Fruit fly (Drosophila melanogaster) whole organism, embryonic: ENCODE measurements around the gene CG9920.

ENCODE experiments used
- Atf-2 ChIP-seq: fragments of 200-800 bp; sonication (Bioruptor generic); optimal IDR thresholded peaks from 2 replicates; lab custom pipeline; 2016; ENCODE audit warnings: missing biosample characterization, missing genetic modification characterization
- Bdp1 ChIP-seq: fragments of 200-800 bp; sonication (Bioruptor generic); optimal IDR thresholded peaks from 3 replicates; lab custom pipeline; 2016; ENCODE audit warnings: missing biosample characterization, missing genetic modification characterization
- Bteb2 ChIP-seq: fragments of 200-800 bp; sonication (Bioruptor generic); optimal IDR thresholded peaks from 2 replicates; lab custom pipeline; 2016; ENCODE audit warnings: missing biosample characterization, missing genetic modification characterization
- CG10147 ChIP-seq: fragments of 200-800 bp; sonication (Bioruptor generic); optimal IDR thresholded peaks from 2 replicates; lab custom pipeline; 2019; ENCODE audit warnings: missing biosample characterization, mild to moderate bottlenecking, missing genetic modification characterization, moderate library complexity
- CG11085 ChIP-seq: fragments of 200-800 bp; sonication (Bioruptor generic); IDR thresholded peaks from 2 replicates; pipeline ENCODE4 v1.3.6; 2022; ENCODE audit warnings: missing biosample characterization, missing genetic modification characterization
- CG12942 ChIP-seq: fragments of 200-800 bp; sonication (Bioruptor generic); optimal IDR thresholded peaks from 3 replicates; lab custom pipeline; 2016; ENCODE audit warnings: missing biosample characterization, missing genetic modification characterization
- CG14441 ChIP-seq: fragments of 200-800 bp; sonication (Bioruptor generic); IDR thresholded peaks from 2 replicates; pipeline ENCODE4 v1.3.6; 2022; ENCODE audit warnings: missing biosample characterization, missing genetic modification characterization
- CG15514 ChIP-seq: fragments of 200-800 bp; sonication (Bioruptor generic); optimal IDR thresholded peaks from 3 replicates; lab custom pipeline; 2017; ENCODE audit warnings: missing biosample characterization, missing genetic modification characterization, mild to moderate bottlenecking, moderate library complexity, missing genetic modification reagents
- CG15601 ChIP-seq: fragments of 200-800 bp; sonication (Bioruptor generic); optimal IDR thresholded peaks from 3 replicates; lab custom pipeline; 2019; ENCODE audit warnings: missing biosample characterization, mild to moderate bottlenecking, missing genetic modification characterization, moderate library complexity
- CG16815 ChIP-seq: fragments of 200-800 bp; sonication (Bioruptor generic); optimal IDR thresholded peaks from 3 replicates; lab custom pipeline; 2017; ENCODE audit warnings: missing biosample characterization, mild to moderate bottlenecking, missing genetic modification characterization
- CG18262 ChIP-seq: fragments of 200-800 bp; optimal IDR thresholded peaks from 3 replicates; lab custom pipeline; 2019; ENCODE audit warnings: missing biosample characterization, mild to moderate bottlenecking, missing genetic modification characterization, moderate library complexity
- CG18619 ChIP-seq: fragments of 200-800 bp; sonication (Bioruptor generic); optimal IDR thresholded peaks from 3 replicates; lab custom pipeline; 2017; ENCODE audit warnings: missing biosample characterization, mild to moderate bottlenecking, missing genetic modification characterization
- CG2116 ChIP-seq: fragments of 200-800 bp; sonication (Bioruptor generic); optimal IDR thresholded peaks from 3 replicates; lab custom pipeline; 2018; ENCODE audit warnings: missing biosample characterization, mild to moderate bottlenecking, missing genetic modification characterization
- CG30403 ChIP-seq: fragments of 200-800 bp; sonication (Bioruptor generic); optimal IDR thresholded peaks from 3 replicates; lab custom pipeline; 2016; ENCODE audit warnings: missing biosample characterization, missing genetic modification characterization
- CG31224 ChIP-seq: fragments of 200-800 bp; sonication (Bioruptor generic); IDR thresholded peaks from 2 replicates; pipeline ENCODE4 v1.3.6; 2022; ENCODE audit warnings: missing biosample characterization, missing genetic modification characterization
- CG32767 ChIP-seq: fragments of 200-800 bp; sonication (Bioruptor generic); IDR thresholded peaks from 2 replicates; pipeline ENCODE4 v1.3.6; 2022; ENCODE audit warnings: missing biosample characterization, missing genetic modification characterization
- CG3407 ChIP-seq: fragments of 200-800 bp; sonication (Bioruptor generic); optimal IDR thresholded peaks from 2 replicates; lab custom pipeline; 2018; ENCODE audit warnings: missing biosample characterization, mild to moderate bottlenecking, missing genetic modification characterization
- CG34422 ChIP-seq: fragments of 200-800 bp; sonication (Bioruptor generic); IDR thresholded peaks from 3 replicates; pipeline ENCODE4 v1.3.6; 2022; ENCODE audit warnings: missing biosample characterization, missing genetic modification characterization
- CG3847 ChIP-seq: fragments of 200-800 bp; sonication (Bioruptor generic); IDR thresholded peaks from 2 replicates; pipeline ENCODE4 v1.3.6; 2022; ENCODE audit warnings: missing biosample characterization, missing genetic modification characterization
- CG3995 ChIP-seq: fragments of 200-800 bp; sonication (Bioruptor generic); optimal IDR thresholded peaks from 3 replicates; lab custom pipeline; 2016; ENCODE audit warnings: missing biosample characterization, missing genetic modification characterization
- CG4617 ChIP-seq: fragments of 200-800 bp; sonication (Bioruptor generic); optimal IDR thresholded peaks from 3 replicates; lab custom pipeline; 2016; ENCODE audit warnings: missing biosample characterization, missing genetic modification characterization, borderline replicate concordance
- CG7839 ChIP-seq: fragments of 200-800 bp; sonication (Bioruptor generic); optimal IDR thresholded peaks from 3 replicates; lab custom pipeline; 2018; ENCODE audit warnings: missing biosample characterization, mild to moderate bottlenecking, missing genetic modification characterization, moderate library complexity
- CG8281 ChIP-seq: fragments of 200-800 bp; sonication (Bioruptor generic); optimal IDR thresholded peaks from 2 replicates; lab custom pipeline; 2018; ENCODE audit warnings: missing biosample characterization, mild to moderate bottlenecking, missing genetic modification characterization, moderate library complexity
- CG8359 ChIP-seq: fragments of 200-800 bp; sonication (Bioruptor generic); optimal IDR thresholded peaks from 2 replicates; lab custom pipeline; 2017; ENCODE audit warnings: missing biosample characterization, mild to moderate bottlenecking, missing genetic modification characterization, borderline replicate concordance
- CG8924 ChIP-seq: fragments of 200-800 bp; optimal IDR thresholded peaks from 3 replicates; lab custom pipeline; 2019; ENCODE audit warnings: missing biosample characterization, mild to moderate bottlenecking, missing genetic modification characterization, moderate library complexity
- CG9876 ChIP-seq: fragments of 200-800 bp; sonication (Bioruptor generic); optimal IDR thresholded peaks from 2 replicates; lab custom pipeline; 2016; ENCODE audit warnings: missing biosample characterization, missing genetic modification characterization
- CoRest ChIP-seq: fragments of 200-800 bp; sonication (Bioruptor generic); optimal IDR thresholded peaks from 3 replicates; lab custom pipeline; 2018; ENCODE audit warnings: missing biosample characterization, mild to moderate bottlenecking, missing genetic modification characterization, moderate library complexity
- D19A ChIP-seq: fragments of 200-800 bp; optimal IDR thresholded peaks from 3 replicates; lab custom pipeline; 2019; ENCODE audit warnings: missing biosample characterization, mild to moderate bottlenecking, missing genetic modification characterization, moderate library complexity
- Dfd ChIP-seq, 2 experiments: fragments of >200 bp; optimal IDR thresholded peaks; 2 replicates each; lab custom pipeline; 2017; ENCODE audit warnings: missing biosample characterization in 2 of 2, missing genetic modification characterization in 2 of 2
- Dip2 ChIP-seq: fragments of 200-800 bp; sonication (Bioruptor generic); IDR thresholded peaks from 2 replicates; pipeline ENCODE4 v1.3.6; 2022; ENCODE audit warnings: missing biosample characterization, missing genetic modification characterization
- Doc3 ChIP-seq: fragments of 200-800 bp; sonication (Bioruptor generic); IDR thresholded peaks from 3 replicates; pipeline ENCODE4 v1.3.6; 2022; ENCODE audit warnings: missing biosample characterization, missing genetic modification characterization; ENCODE audit not compliant: partially characterized antibody
- Dp ChIP-seq: fragments of 200-800 bp; sonication (Bioruptor generic); optimal IDR thresholded peaks from 2 replicates; lab custom pipeline; 2018; ENCODE audit warnings: missing biosample characterization, mild to moderate bottlenecking, missing genetic modification characterization, moderate library complexity
- ERR ChIP-seq: fragments of 200-800 bp; sonication (Bioruptor generic); optimal IDR thresholded peaks from 2 replicates; lab custom pipeline; 2016; ENCODE audit warnings: missing biosample characterization, missing genetic modification characterization
- Ravus ChIP-seq: fragments of 200-800 bp; sonication (Bioruptor generic); IDR thresholded peaks from 2 replicates; pipeline ENCODE4 v1.3.6; 2022; ENCODE audit warnings: missing biosample characterization, missing genetic modification characterization
- Rx ChIP-seq: fragments of 200-800 bp; sonication (Bioruptor generic); IDR thresholded peaks from 2 replicates; pipeline ENCODE4 v1.3.6; 2022; ENCODE audit warnings: missing biosample characterization, missing genetic modification characterization
- Tbp ChIP-seq: fragments of >200 bp; optimal IDR thresholded peaks from 2 replicates; lab custom pipeline; 2018; ENCODE audit warnings: missing biosample characterization, missing genetic modification characterization
- YL-1 ChIP-seq: fragments of 200-800 bp; sonication (Bioruptor generic); optimal IDR thresholded peaks from 3 replicates; lab custom pipeline; 2017; ENCODE audit warnings: missing biosample characterization, mild to moderate bottlenecking, missing genetic modification characterization
- ato ChIP-seq: fragments of 200-800 bp; sonication (Bioruptor generic); IDR thresholded peaks from 2 replicates; pipeline ENCODE4 v1.3.6; 2022; ENCODE audit warnings: missing biosample characterization, missing genetic modification characterization; ENCODE audit not compliant: partially characterized antibody
- bowl ChIP-seq: fragments of 200-800 bp; sonication (Bioruptor generic); IDR thresholded peaks from 2 replicates; pipeline ENCODE4 v1.3.6; 2022; ENCODE audit warnings: missing biosample characterization, missing genetic modification characterization
- chinmo ChIP-seq: fragments of 200-800 bp; sonication (Bioruptor generic); IDR thresholded peaks from 4 replicates; pipeline ENCODE4 v1.3.6; 2022; ENCODE audit warnings: missing biosample characterization, missing genetic modification characterization; ENCODE audit not compliant: partially characterized antibody
- gt ChIP-seq: fragments of 200-800 bp; sonication (Bioruptor generic); IDR thresholded peaks from 2 replicates; pipeline ENCODE4 v1.3.6; 2022; ENCODE audit warnings: missing biosample characterization, missing genetic modification characterization
- ham ChIP-seq: fragments of 200-800 bp; sonication (Bioruptor generic); IDR thresholded peaks from 2 replicates; pipeline ENCODE4 v1.3.6; 2022; ENCODE audit warnings: missing biosample characterization, missing genetic modification characterization
- lilli ChIP-seq: fragments of 200-800 bp; sonication (Bioruptor generic); optimal IDR thresholded peaks from 3 replicates; lab custom pipeline; 2016; ENCODE audit warnings: missing biosample characterization, missing genetic modification characterization
- maf-S ChIP-seq: fragments of 200-800 bp; sonication (Bioruptor generic); optimal IDR thresholded peaks from 2 replicates; lab custom pipeline; 2016; ENCODE audit warnings: missing biosample characterization, missing genetic modification characterization
- nau ChIP-seq: fragments of 200-800 bp; sonication (Bioruptor generic); optimal IDR thresholded peaks from 3 replicates; lab custom pipeline; 2017; ENCODE audit warnings: missing biosample characterization, mild to moderate bottlenecking, missing genetic modification characterization, missing genetic modification reagents
- onecut ChIP-seq: fragments of 200-800 bp; sonication (Bioruptor generic); IDR thresholded peaks from 2 replicates; pipeline ENCODE4 v1.3.6; 2022; ENCODE audit warnings: missing biosample characterization, missing genetic modification characterization
- pros ChIP-seq: fragments of 200-800 bp; sonication (Bioruptor generic); optimal IDR thresholded peaks from 3 replicates; lab custom pipeline; 2019; ENCODE audit warnings: missing biosample characterization, mild to moderate bottlenecking, missing genetic modification characterization, moderate library complexity
- ssp ChIP-seq: fragments of 200-800 bp; sonication (Bioruptor generic); IDR thresholded peaks from 2 replicates; pipeline ENCODE4 v1.3.6; 2022; ENCODE audit warnings: missing biosample characterization, missing genetic modification characterization
- stc ChIP-seq: fragments of 200-800 bp; sonication (Bioruptor generic); IDR thresholded peaks from 2 replicates; pipeline ENCODE4 v1.3.6; 2022; ENCODE audit warnings: missing biosample characterization, missing genetic modification characterization
- tio ChIP-seq: fragments of 200-800 bp; sonication (Bioruptor generic); optimal IDR thresholded peaks from 2 replicates; lab custom pipeline; 2017; ENCODE audit warnings: missing biosample characterization, missing genetic modification characterization, inconsistent platforms
- vfl ChIP-seq: fragments of 200-800 bp; sonication (Bioruptor generic); optimal IDR thresholded peaks from 2 replicates; lab custom pipeline; 2016; ENCODE audit warnings: missing biosample characterization, missing genetic modification characterization

The CG9920 gene

dm6 chr3R:14122347-14122812 is 24.5 kb upstream of the CG9920 start, which contains the start of the genes Abi and twf (continued):
- peak; percentile 62 for TF ChIP-seq CG15514 (GFP tag; lab: Kevin White, UChicago)
- TF ChIP-seq Bteb2 (GFP tag; lab: Kevin White, UChicago), result peak; percentile 52
- TF ChIP-seq stc, result peak; percentile 60; the same call in 1 of the 2 replicates
- no peak for TF ChIP-seq Doc3 (GFP tag; lab: Robert Waterston, UW)
- peak; percentile 63 for TF ChIP-seq maf-S (GFP tag; lab: Kevin White, UChicago)
- TF ChIP-seq CG8281 (tag; lab: Kevin White, UChicago), result peak; percentile 3
- no peak for TF ChIP-seq ham
- TF ChIP-seq CG3407, result peak; percentile 43
- TF ChIP-seq ERR (GFP tag; lab: Kevin White, UChicago), result peak; percentile 47
- no peak for TF ChIP-seq bowl (GFP tag; lab: Robert Waterston, UW)
- TF ChIP-seq CG10147 (GFP tag; lab: Kevin White, UChicago), result peak; percentile 61
- peak; percentile 60; the same call in 1 of the 3 replicates for TF ChIP-seq CG34422 (GFP tag; lab: Robert Waterston, UW)
- TF ChIP-seq nau (GFP tag; lab: Kevin White, UChicago), result no peak
- TF ChIP-seq CG3995 (GFP tag; lab: Kevin White, UChicago), result peak; percentile 61
- TF ChIP-seq YL-1 (GFP tag; lab: Kevin White, UChicago), result peak; percentile 90
- TF ChIP-seq CG30403 (GFP tag; lab: Kevin White, UChicago), result peak; percentile 90
- peak; percentile 79 for TF ChIP-seq CG3847 (GFP tag; lab: Robert Waterston, UW)
- no peak for TF ChIP-seq CG9876
- TF ChIP-seq tio (GFP tag; lab: Kevin White, UChicago), result peak; percentile 59
- TF ChIP-seq CG32767 (GFP tag; lab: Robert Waterston, UW), result no peak
- no peak for TF ChIP-seq Ravus (GFP tag; lab: Robert Waterston, UW)
- peak; percentile 62 for TF ChIP-seq Bdp1 (GFP tag; lab: Kevin White, UChicago)
- TF ChIP-seq D19A, result no peak
- no peak for TF ChIP-seq Dip2
- TF ChIP-seq ssp (GFP tag; lab: Robert Waterston, UW), result peak; percentile 45
- no peak for TF ChIP-seq CG8359 (GFP tag; lab: Kevin White, UChicago)
- TF ChIP-seq CG2116 (GFP tag; lab: Kevin White, UChicago), result peak; percentile 77
- TF ChIP-seq CoRest (tag; lab: Kevin White, UChicago), result peak; percentile 77
- TF ChIP-seq CG14441 (GFP tag; lab: Robert Waterston, UW), result peak; percentile 49; the same call in 1 of the 2 replicates
- TF ChIP-seq chinmo (GFP tag; lab: Robert Waterston, UW), result no peak
- TF ChIP-seq CG18262 (tag; lab: Kevin White, UChicago), result peak; percentile 58
- TF ChIP-seq gt (GFP tag; lab: Robert Waterston, UW), result no peak
- TF ChIP-seq CG11085 (GFP tag; lab: Robert Waterston, UW), result no peak
- TF ChIP-seq Dfd (GFP tag; optimal IDR thresholded peaks at IDR 0.05; lab: Kevin White, UChicago), result no peak
- TF ChIP-seq CG8924 (tag; lab: Kevin White, UChicago), result peak; percentile 24
- peak; percentile 59 for TF ChIP-seq CG15601 (tag; lab: Kevin White, UChicago)
- TF ChIP-seq CG12942 (GFP tag; lab: Kevin White, UChicago), result peak; percentile 75
- peak; percentile 43 for TF ChIP-seq CG16815
- TF ChIP-seq Rx (GFP tag; lab: Robert Waterston, UW), result 0 out of 2 replicates have a peak, but pooled peaks have one; percentile 33
- TF ChIP-seq onecut, result no peak
- TF ChIP-seq CG18619, result peak; percentile 45
- peak; percentile 33; the same call in 1 of the 2 replicates for TF ChIP-seq CG31224
- peak; percentile 81 for TF ChIP-seq lilli (GFP tag; lab: Kevin White, UChicago)
- TF ChIP-seq pros, result no peak
- peak; percentile 62 for TF ChIP-seq CG7839
- TF ChIP-seq ato (GFP tag; lab: Robert Waterston, UW), result no peak
- peak; percentile 6 for TF ChIP-seq Atf-2
- no peak for TF ChIP-seq Tbp (GFP tag; lab: Kevin White, UChicago)
- peak; percentile 23 for TF ChIP-seq vfl
- TF ChIP-seq CG4617 (GFP tag; lab: Kevin White, UChicago), result peak; percentile 97
- peak; percentile 15 for TF ChIP-seq Dp (GFP tag; lab: Kevin White, UChicago)
